Fruit fly (Drosophila melanogaster) whole organism, adult: ENCODE measurements around the gene Tom70.
A peak's percentile ranks its signal among the peaks of the same experiment; 100 is the strongest.

Source experiments
- CG12768 ChIP-seq: fragments of 200-800 bp; sonication (Bioruptor generic); optimal IDR thresholded peaks from 2 replicates; lab custom pipeline; 2017; ENCODE audit warnings: missing biosample characterization, missing genetic modification characterization, mild to moderate bottlenecking, moderate library complexity, missing genetic modification reagents
- CG5204 ChIP-seq: fragments of 200-800 bp; sonication (Bioruptor generic); optimal IDR thresholded peaks from 2 replicates; lab custom pipeline; 2016; ENCODE audit warnings: missing biosample characterization, missing genetic modification characterization
- CG7045 ChIP-seq: fragments of 200-800 bp; sonication (Bioruptor generic); optimal IDR thresholded peaks from 2 replicates; lab custom pipeline; 2017; ENCODE audit warnings: missing biosample characterization, mild to moderate bottlenecking, missing genetic modification characterization
- CG7101 ChIP-seq: fragments of 200-800 bp; sonication (Bioruptor generic); optimal IDR thresholded peaks from 2 replicates; lab custom pipeline; 2018; ENCODE audit warnings: missing biosample characterization, mild to moderate bottlenecking, missing genetic modification characterization, moderate library complexity
- Clk ChIP-seq: fragments of 200-800 bp; sonication (Bioruptor generic); optimal IDR thresholded peaks from 2 replicates; lab custom pipeline; 2017; ENCODE audit warnings: missing biosample characterization, missing genetic modification characterization
- Mnt ChIP-seq: fragments of 200-800 bp; sonication (Bioruptor generic); optimal IDR thresholded peaks from 2 replicates; lab custom pipeline; 2016; ENCODE audit warnings: missing biosample characterization, mild to moderate bottlenecking, missing genetic modification characterization
- kay ChIP-seq: fragments of 200-800 bp; sonication (Bioruptor generic); peaks from one replicate; lab custom pipeline; 2016; ENCODE audit warnings: missing biosample characterization, missing genetic modification characterization, borderline replicate concordance
- ovo ChIP-seq: fragments of 200-800 bp; sonication (Bioruptor generic); optimal IDR thresholded peaks from 2 replicates; lab custom pipeline; 2016; ENCODE audit warnings: missing biosample characterization, missing genetic modification characterization
- pad ChIP-seq: fragments of 200-800 bp; sonication (Bioruptor generic); optimal IDR thresholded peaks from 3 replicates; lab custom pipeline; 2017; ENCODE audit warnings: missing biosample characterization, missing genetic modification characterization, mild to moderate bottlenecking, moderate library complexity, missing genetic modification reagents
- toe ChIP-seq: fragments of 200-800 bp; sonication (Bioruptor generic); optimal IDR thresholded peaks from 2 replicates; lab custom pipeline; 2016; ENCODE audit warnings: missing biosample characterization, missing genetic modification characterization

- no peak for TF ChIP-seq kay (GFP tag; lab: Kevin White, UChicago)
- no peak for TF ChIP-seq CG7045 (GFP tag; lab: Kevin White, UChicago)
- TF ChIP-seq CG7101 (tag; lab: Kevin White, UChicago), result peak; percentile 13
- no peak for TF ChIP-seq Mnt (GFP tag; lab: Kevin White, UChicago)
- no peak for TF ChIP-seq toe (GFP tag; lab: Kevin White, UChicago)
- no peak for TF ChIP-seq CG12768 (GFP tag; lab: Kevin White, UChicago)
- no peak for TF ChIP-seq CG5204 (GFP tag; lab: Kevin White, UChicago)
- TF ChIP-seq pad (GFP tag; lab: Kevin White, UChicago), result no peak
- no peak for TF ChIP-seq Clk (GFP tag; lab: Kevin White, UChicago)
- TF ChIP-seq ovo, result no peak
These were observed 24.7 kb upstream of the Tom70 start, which contains the start of gene Rab3-GAP for dm6 chr2L:12063035-12063434.
